Fruit fly (Drosophila melanogaster): ENCODE results near the gene CG43293.

- TF ChIP-seq Snoo (tag; optimal IDR thresholded peaks at IDR 0.05) (peak; percentile 43), EcR (GFP tag; optimal IDR thresholded peaks at IDR 0.05) (peak; percentile 73), CG14655 (GFP tag; optimal IDR thresholded peaks at IDR 0.05) (no peak), gl (tag; optimal IDR thresholded peaks at IDR 0.05) (peak; percentile 68)
Observed at dm6 chr3L:6154951-6155394, 30.0 kb upstream of the CG43293 start.

Data from whole organism, pupa.